Worm (Caenorhabditis elegans) whole organism, L2 larva: ENCODE measurements around the gene B0252.3.

ENCODE experiments used
- aly-2 ChIP-seq: fragments of 150-350 bp; optimal IDR thresholded peaks from 2 replicates; lab custom pipeline; 2014; ENCODE audit warnings: missing biosample characterization, missing genetic modification characterization
- blmp-1 ChIP-seq: sonication (generic microtip); optimal IDR thresholded peaks from 2 replicates; lab custom pipeline; 2017; ENCODE audit warnings: missing genetic modification characterization, mild to moderate bottlenecking, missing compliant biosample characterization, antibody characterized with exemption, moderate library complexity; ENCODE audit not compliant: insufficient read depth
- ceh-82 ChIP-seq: fragments of 150-350 bp; optimal IDR thresholded peaks from 2 replicates; lab custom pipeline; 2014; ENCODE audit warnings: missing biosample characterization, missing genetic modification characterization
- crh-2 ChIP-seq: sonication (generic microtip); optimal IDR thresholded peaks from 2 replicates; lab custom pipeline; 2017; ENCODE audit warnings: missing biosample characterization, missing genetic modification characterization
- fos-1 ChIP-seq: fragments of 150-350 bp; optimal IDR thresholded peaks from 2 replicates; lab custom pipeline; 2014; ENCODE audit warnings: missing biosample characterization, missing genetic modification characterization
- nhr-11 ChIP-seq: fragments of 150-350 bp; optimal IDR thresholded peaks from 2 replicates; lab custom pipeline; 2014; ENCODE audit warnings: missing biosample characterization, missing genetic modification characterization
- nhr-12 ChIP-seq: fragments of 150-350 bp; optimal IDR thresholded peaks from 2 replicates; lab custom pipeline; 2014; ENCODE audit warnings: missing biosample characterization, missing genetic modification characterization
- skn-1 ChIP-seq: sonication (generic microtip); optimal IDR thresholded peaks from 2 replicates; lab custom pipeline; 2017; ENCODE audit warnings: missing biosample characterization, missing genetic modification characterization
- snpc-4 ChIP-seq: fragments of 150-350 bp; optimal IDR thresholded peaks from 2 replicates; lab custom pipeline; 2014; ENCODE audit warnings: missing biosample characterization, missing genetic modification characterization
- unc-55 ChIP-seq: fragments of 150-350 bp; sonication (generic microtip); optimal IDR thresholded peaks from 3 replicates; lab custom pipeline; 2014; ENCODE audit warnings: missing biosample characterization, missing genetic modification reagents, missing genetic modification characterization
- unc-62 ChIP-seq: fragments of 150-350 bp; optimal IDR thresholded peaks from 2 replicates; lab custom pipeline; 2014; ENCODE audit warnings: missing biosample characterization, missing genetic modification reagents, missing genetic modification characterization
- ztf-11 ChIP-seq: sonication (generic microtip); optimal IDR thresholded peaks from 2 replicates; lab custom pipeline; 2017; ENCODE audit warnings: missing biosample characterization, missing genetic modification characterization

DNA sequence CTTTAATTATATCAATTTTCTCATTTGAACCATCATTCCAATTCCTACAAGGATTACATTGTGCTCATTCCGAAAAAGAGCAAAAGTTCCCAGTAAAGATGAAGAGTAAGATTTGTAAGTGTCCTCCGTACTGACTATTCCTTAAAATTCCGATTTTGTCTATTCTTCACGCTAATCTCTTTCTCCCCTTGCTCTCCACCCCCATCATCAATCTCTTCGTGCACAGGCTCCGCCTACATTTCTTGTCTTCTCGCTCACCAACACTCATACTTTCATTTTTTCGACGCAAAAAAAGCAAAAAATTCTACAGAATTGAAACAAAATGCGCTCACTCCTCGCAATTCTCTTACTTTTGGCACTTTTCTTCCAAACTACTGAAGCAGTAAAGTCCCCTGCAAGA, 8.3 kb upstream of the B0252.3 start, which contains the start of gene B0252.8:
- TF ChIP-seq blmp-1 (no peak), fos-1 (no peak), ceh-82 (no peak), ztf-11 (no peak), skn-1 (no peak), nhr-12 (tag; lab: Kevin White, UChicago) (no peak), unc-62 (no peak), aly-2 (tag; lab: Kevin White, UChicago) (no peak), snpc-4 (tag; lab: Kevin White, UChicago) (no peak), crh-2 (no peak), unc-55 (peak; percentile 52), nhr-11 (no peak)
